Fruit fly (Drosophila melanogaster) Kc167 (cell line): ENCODE results near the gene CG13698.

Source experiments
- Myc ChIP-seq: fragments of >200 bp; optimal IDR thresholded peaks from 2 replicates; lab custom pipeline; 2017; ENCODE audit warnings: missing external identifiers
- Sin3A ChIP-seq: fragments of >200 bp; optimal IDR thresholded peaks from 2 replicates; lab custom pipeline; 2018; ENCODE audit warnings: missing external identifiers
- h ChIP-seq: fragments of >200 bp; optimal IDR thresholded peaks from 3 replicates; lab custom pipeline; 2018; ENCODE audit warnings: missing external identifiers
- insv ChIP-seq: fragments of >200 bp; optimal IDR thresholded peaks from 3 replicates; lab custom pipeline; 2018; ENCODE audit warnings: missing external identifiers
- psq ChIP-seq: fragments of >200 bp; optimal IDR thresholded peaks from 2 replicates; lab custom pipeline; 2017; ENCODE audit warnings: missing external identifiers
- ttk ChIP-seq: sonication (Bioruptor generic); optimal IDR thresholded peaks from 2 replicates; lab custom pipeline; 2017; ENCODE audit warnings: missing external identifiers

DNA sequence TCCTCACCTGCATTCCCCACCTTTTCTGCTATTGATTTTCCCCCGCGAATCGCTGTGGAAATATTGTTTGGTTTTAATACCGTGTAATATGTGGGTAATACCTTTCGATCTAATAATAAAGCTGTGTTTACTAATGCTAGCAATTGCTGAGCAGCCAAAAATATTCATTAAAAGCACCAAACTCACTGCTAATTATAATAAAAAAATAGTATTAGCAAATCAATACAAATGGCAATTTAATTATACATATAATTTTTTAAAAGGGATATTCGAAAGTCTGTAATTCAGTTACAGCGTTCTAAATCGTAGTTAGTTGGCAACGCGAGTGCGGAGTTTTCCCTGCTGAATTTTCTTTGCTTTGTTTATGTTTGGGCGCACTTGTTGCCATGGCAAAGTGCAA is 12.1 kb downstream of the CG13698 start:
- no peak for TF ChIP-seq ttk
- TF ChIP-seq Sin3A (lab: Kevin White, UChicago), result no peak
- TF ChIP-seq Myc (lab: Kevin White, UChicago), result no peak
- TF ChIP-seq h, result no peak
- no peak for TF ChIP-seq psq (lab: Kevin White, UChicago)
- no peak for TF ChIP-seq insv (lab: Kevin White, UChicago)
